Fruit fly (Drosophila melanogaster) Kc167 (cell line): ENCODE data around the gene CG7600.

Experiments
- Myc ChIP-seq: fragments of >200 bp; optimal IDR thresholded peaks from 2 replicates; lab custom pipeline; 2017; ENCODE audit warnings: missing external identifiers
- Sin3A ChIP-seq: fragments of >200 bp; optimal IDR thresholded peaks from 2 replicates; lab custom pipeline; 2018; ENCODE audit warnings: missing external identifiers
- h ChIP-seq: fragments of >200 bp; optimal IDR thresholded peaks from 3 replicates; lab custom pipeline; 2018; ENCODE audit warnings: missing external identifiers
- insv ChIP-seq: fragments of >200 bp; optimal IDR thresholded peaks from 3 replicates; lab custom pipeline; 2018; ENCODE audit warnings: missing external identifiers
- psq ChIP-seq: fragments of >200 bp; optimal IDR thresholded peaks from 2 replicates; lab custom pipeline; 2017; ENCODE audit warnings: missing external identifiers
- ttk ChIP-seq: sonication (Bioruptor generic); optimal IDR thresholded peaks from 2 replicates; lab custom pipeline; 2017; ENCODE audit warnings: missing external identifiers

dm6 chr3L:11196860-11197259, 13.7 kb upstream of the CG7600 start:
- no peak for TF ChIP-seq insv (lab: Kevin White, UChicago)
- no peak for TF ChIP-seq ttk
- no peak for TF ChIP-seq Sin3A
- TF ChIP-seq h (lab: Kevin White, UChicago) = no peak
- TF ChIP-seq psq (lab: Kevin White, UChicago) = no peak
- TF ChIP-seq Myc (lab: Kevin White, UChicago) = no peak
